Fruit fly (Drosophila melanogaster): ENCODE results near the gene CG17712.

The CG17712 gene

DNA sequence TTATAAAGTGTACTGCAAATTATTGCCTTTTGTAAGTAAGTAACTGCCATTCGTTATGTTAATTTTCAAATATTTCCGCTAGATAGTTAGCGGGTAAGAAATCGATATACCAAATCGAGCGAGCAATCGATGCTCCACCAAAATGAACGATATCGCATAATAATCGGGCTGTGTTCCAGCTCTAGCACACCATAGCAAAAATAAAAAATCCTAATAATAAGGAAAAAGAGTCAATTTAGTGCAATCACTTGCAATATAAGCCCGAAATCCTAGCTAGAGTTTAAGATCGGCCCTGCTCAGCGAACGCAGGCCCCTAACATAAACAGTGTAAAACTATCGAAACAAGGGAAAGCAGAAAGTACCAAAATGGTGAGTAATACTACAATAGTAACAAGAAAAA lies 47.2 kb downstream of the CG17712 start, which contains the start of gene cpb (continued):
- TF ChIP-seq phol (tag; optimal IDR thresholded peaks at IDR 0.05) (peak; percentile 5), her (GFP tag; optimal IDR thresholded peaks at IDR 0.05) (no peak), gro (GFP tag; optimal IDR thresholded peaks at IDR 0.05) (peak; percentile 9), MBD-R2 (GFP tag; IDR thresholded peaks at IDR 0.05) (peak; percentile 39; the same call in 1 of the 2 replicates), h (optimal IDR thresholded peaks at IDR 0.05) (no peak), tio (GFP tag; optimal IDR thresholded peaks at IDR 0.05) (no peak), unc-4 (GFP tag; IDR thresholded peaks at IDR 0.05; ENCODE audit: partially characterized antibody) (peak; percentile 95), CG3847 (GFP tag; IDR thresholded peaks at IDR 0.05) (no peak), Bdp1 (GFP tag; optimal IDR thresholded peaks at IDR 0.05) (no peak), CG16813 (GFP tag; IDR thresholded peaks at IDR 0.05; ENCODE audit: partially characterized antibody) (peak; percentile 84), Oaz (GFP tag; IDR thresholded peaks at IDR 0.05) (no peak)
